Worm (Caenorhabditis elegans) whole organism, midembryonic: Measurements from ENCODE around the gene ttr-41.

Source experiments
- flt-1 ChIP-seq: fragments of 200-800 bp; sonication (Bioruptor generic); IDR thresholded peaks from 2 replicates; pipeline ENCODE4 v1.3.6; 2022; ENCODE audit warnings: missing genetic modification characterization, missing compliant biosample characterization
- klf-2 ChIP-seq: fragments of 200-800 bp; sonication (Bioruptor generic); conservative IDR thresholded peaks from 2 replicates; pipeline ENCODE4 v1.3.6; 2022; ENCODE audit warnings: missing genetic modification reagents, missing genetic modification characterization, missing compliant biosample characterization
- med-1 ChIP-seq: sonication (generic microtip); optimal IDR thresholded peaks from 2 replicates; lab custom pipeline; 2017; ENCODE audit warnings: missing genetic modification characterization, mild to moderate bottlenecking, missing compliant biosample characterization, antibody characterized with exemption, missing genetic modification reagents; ENCODE audit not compliant: insufficient read depth
- ref-1 ChIP-seq: fragments of 200-800 bp; sonication (Bioruptor generic); conservative IDR thresholded peaks from 2 replicates; pipeline ENCODE4 v1.3.6; 2022; ENCODE audit warnings: missing genetic modification reagents, missing genetic modification characterization, missing compliant biosample characterization
- ztf-23 ChIP-seq: fragments of 200-800 bp; sonication (Bioruptor generic); IDR thresholded peaks from 2 replicates; pipeline ENCODE4 v1.3.6; 2022; ENCODE audit warnings: missing genetic modification reagents, missing genetic modification characterization, missing compliant biosample characterization
- ztf-29 ChIP-seq: fragments of 200-800 bp; sonication (Bioruptor generic); IDR thresholded peaks from 2 replicates; pipeline ENCODE4 v1.3.6; 2022; ENCODE audit warnings: missing genetic modification reagents, missing genetic modification characterization, missing compliant biosample characterization

DNA sequence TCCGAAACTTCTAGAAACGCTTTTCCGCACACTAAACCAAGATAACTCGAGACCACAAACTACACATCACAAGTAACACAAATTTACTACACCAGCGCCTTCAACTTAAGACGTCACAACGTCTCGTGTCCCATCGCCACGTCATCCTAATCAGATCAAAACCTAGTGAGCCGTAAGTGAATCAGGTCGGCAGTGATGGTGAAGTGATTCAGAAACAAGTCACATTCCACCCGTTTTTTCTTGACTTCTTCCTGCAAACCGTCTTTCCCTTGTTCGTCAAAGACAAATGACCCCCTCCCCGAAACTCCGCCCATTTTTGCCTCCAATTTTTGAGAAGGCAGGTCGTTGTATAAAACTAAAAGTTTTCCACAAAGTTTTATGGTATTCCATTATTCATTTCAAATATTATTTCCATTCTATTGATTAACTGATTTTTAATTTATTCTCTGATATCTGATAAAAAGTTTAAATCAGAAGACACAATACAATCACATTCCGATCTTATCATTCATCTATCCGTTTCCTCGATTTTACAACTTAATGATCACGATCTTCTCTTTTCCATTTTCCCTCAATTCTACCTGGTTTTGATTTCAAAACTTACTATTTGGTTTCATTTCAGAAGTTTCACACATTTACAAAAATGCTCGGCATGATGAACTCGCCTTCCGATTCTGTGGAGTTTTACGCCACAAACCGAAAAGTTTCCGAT, 35.1 kb upstream of the ttr-41 start, which contains the start of gene F26G1.2:
- TF ChIP-seq ref-1 (GFP tag; lab: Robert Waterston, UW) (no peak), med-1 (no peak), flt-1 (GFP tag; lab: Robert Waterston, UW) (no peak), ztf-23 (GFP tag; lab: Robert Waterston, UW) (no peak), klf-2 (no peak), ztf-29 (GFP tag; lab: Robert Waterston, UW) (no peak)
